Fruit fly (Drosophila melanogaster): ENCODE results near the gene wnd.

Gene wnd

DNA sequence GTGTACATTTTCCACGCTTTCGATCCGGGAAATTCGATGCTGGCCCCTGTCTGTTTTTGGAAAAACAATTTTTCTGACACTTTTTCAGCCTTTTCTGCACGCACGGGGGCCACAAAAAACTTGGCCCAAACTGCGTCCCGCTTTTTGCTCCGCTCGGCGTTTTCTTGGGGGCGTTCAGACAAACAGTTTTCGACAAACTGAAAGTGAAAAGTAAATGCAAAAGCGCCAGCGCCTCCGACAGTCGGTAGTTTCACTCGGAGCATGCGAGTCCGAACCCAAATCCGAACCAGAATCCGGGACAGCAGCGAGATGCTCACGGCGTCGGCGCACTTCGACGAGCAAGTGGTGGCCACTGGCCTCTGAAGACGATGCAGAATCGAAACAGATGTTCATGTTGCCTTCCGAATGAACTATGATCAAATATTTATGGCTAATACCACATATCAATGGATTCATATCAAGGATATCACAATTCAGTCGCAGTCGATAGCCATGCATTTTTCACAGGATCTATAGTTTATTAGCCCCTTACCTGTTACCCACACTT is 51.1 kb downstream of the wnd start, which contains the start of gene Shal (continued):
- TF ChIP-seq B-H1 (GFP tag; IDR thresholded peaks at IDR 0.05) (no peak), tap (tag; optimal IDR thresholded peaks at IDR 0.05) (no peak), C15 (GFP tag; IDR thresholded peaks at IDR 0.05) (0 out of 3 replicates have a peak, but pooled peaks have one; percentile 19), NfI (GFP tag; optimal IDR thresholded peaks at IDR 0.05) (no peak), Deaf1 (tag; optimal IDR thresholded peaks at IDR 0.05) (peak; percentile 93), run (tag; optimal IDR thresholded peaks at IDR 0.05) (no peak), Lpt (GFP tag; optimal IDR thresholded peaks at IDR 0.05) (no peak), en (GFP tag; optimal IDR thresholded peaks at IDR 0.05) (no peak), CG2120 (GFP tag; optimal IDR thresholded peaks at IDR 0.05) (no peak), az2 (GFP tag; optimal IDR thresholded peaks at IDR 0.05) (no peak), ase (GFP tag; IDR thresholded peaks at IDR 0.05) (no peak), CG32532 (GFP tag; IDR thresholded peaks at IDR 0.05) (0 out of 2 replicates have a peak, but pooled peaks have one; percentile 28), CG16779 (GFP tag; IDR thresholded peaks at IDR 0.05) (peak; percentile 26; the same call in 1 of the 2 replicates), vnd (GFP tag; IDR thresholded peaks at IDR 0.05; ENCODE audit: partially characterized antibody) (no peak), MTF-1 (GFP tag; optimal IDR thresholded peaks at IDR 0.05; ENCODE audit: borderline replicate concordance) (no peak), BtbVII (GFP tag; optimal IDR thresholded peaks at IDR 0.05) (no peak), dati (GFP tag; IDR thresholded peaks at IDR 0.05) (no peak), Sry-δ (GFP tag; optimal IDR thresholded peaks at IDR 0.05) (no peak), CG12769 (tag; optimal IDR thresholded peaks at IDR 0.05) (peak; percentile 6)

DNA sequence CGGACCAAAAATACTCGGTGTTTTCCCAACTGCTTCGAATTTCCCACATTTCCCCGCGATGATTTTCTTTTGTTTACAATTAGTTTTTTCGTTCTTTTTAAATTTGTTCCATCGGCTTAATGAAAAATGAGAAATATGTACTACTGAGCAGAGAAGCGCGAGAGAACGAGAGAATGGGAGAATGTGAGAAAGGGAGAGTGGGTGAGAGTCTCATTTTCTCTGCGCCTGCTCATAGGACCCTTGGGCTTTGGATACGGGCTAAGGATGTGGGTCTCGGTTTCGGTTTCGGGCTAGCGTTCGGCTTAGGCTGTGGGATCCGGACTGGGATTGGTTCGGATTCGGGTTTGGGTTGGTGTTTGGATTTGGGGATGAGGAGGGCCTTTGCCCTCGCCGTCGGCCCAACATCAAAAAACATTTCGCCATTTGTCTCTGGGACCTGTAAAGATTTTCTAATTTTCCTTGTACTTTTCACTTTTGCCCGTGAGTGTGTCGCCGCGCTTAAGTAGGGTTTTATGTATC is 54.8 kb downstream of the wnd start:
- TF ChIP-seq CG3407 (GFP tag; optimal IDR thresholded peaks at IDR 0.05) (no peak), Nf-YC (tag; optimal IDR thresholded peaks at IDR 0.05) (peak; percentile 67), CG2889 (GFP tag; IDR thresholded peaks at IDR 0.05) (no peak), ewg (GFP tag; optimal IDR thresholded peaks at IDR 0.05) (peak; percentile 63), tna (GFP tag; IDR thresholded peaks at IDR 0.05; ENCODE audit: partially characterized antibody) (no peak), Deaf1 (tag; optimal IDR thresholded peaks at IDR 0.05) (peak; percentile 90), pho (GFP tag; optimal IDR thresholded peaks at IDR 0.05) (no peak), Trl (optimal IDR thresholded peaks at IDR 0.05) (peak; percentile 33 to 68), Trl (GFP tag; optimal IDR thresholded peaks at IDR 0.05) (no peak), Ravus (GFP tag; IDR thresholded peaks at IDR 0.05) (peak; percentile 10; the same call in 1 of the 2 replicates), CG13894 (tag; optimal IDR thresholded peaks at IDR 0.05) (peak; percentile 60), CG17612 (GFP tag; IDR thresholded peaks at IDR 0.05) (no peak)

DNA sequence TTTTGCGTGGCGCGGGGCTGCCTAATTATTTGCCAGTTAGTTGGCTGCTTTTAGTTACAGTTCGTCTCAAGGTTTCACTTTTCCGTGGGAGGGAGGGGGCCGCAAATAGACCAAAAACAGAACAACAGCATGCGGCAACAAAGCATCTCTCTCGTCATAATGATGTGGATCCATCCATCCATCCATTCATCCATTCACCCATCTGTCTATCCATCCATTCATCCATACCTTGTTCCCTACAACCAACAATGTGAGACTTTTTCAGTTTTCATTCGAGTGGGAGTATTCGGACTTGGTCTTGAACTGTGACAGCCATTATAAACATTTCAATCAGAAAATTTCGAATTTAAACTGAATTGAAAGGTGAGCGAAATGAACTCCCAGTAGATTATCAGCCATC is 56.2 kb downstream of the wnd start:
- TF ChIP-seq Hsf (GFP tag; optimal IDR thresholded peaks at IDR 0.05) = no peak
- TF ChIP-seq gcm (GFP tag; optimal IDR thresholded peaks at IDR 0.05) = no peak
- TF ChIP-seq stwl (tag; optimal IDR thresholded peaks at IDR 0.05) = no peak
- no peak for TF ChIP-seq luna (GFP tag; optimal IDR thresholded peaks at IDR 0.05)
- peak; percentile 98 for TF ChIP-seq CG8281 (tag; optimal IDR thresholded peaks at IDR 0.05)
- no peak for TF ChIP-seq Drgx (GFP tag; IDR thresholded peaks at IDR 0.05)
- TF ChIP-seq Ets65A (GFP tag) = peak; percentile 16

DNA sequence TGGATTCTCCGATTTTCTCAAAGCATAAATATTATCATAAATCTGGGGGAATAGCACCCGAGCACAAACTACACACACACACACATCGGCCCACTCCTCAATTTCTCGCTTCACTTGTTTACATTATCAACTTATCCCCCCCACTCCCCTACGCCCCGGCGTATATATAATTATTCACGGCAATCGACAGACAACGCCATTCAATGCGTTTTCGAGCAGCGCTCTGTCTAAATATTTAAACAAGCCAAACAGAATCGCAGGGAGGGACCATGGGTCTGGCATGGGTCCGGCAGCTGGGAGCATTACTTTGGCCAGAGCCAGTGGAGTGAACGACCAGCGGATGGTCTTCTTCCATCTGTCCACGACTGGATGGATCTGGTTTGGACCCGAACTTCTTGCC is 59.9 kb downstream of the wnd start:
- TF ChIP-seq dan (GFP tag; IDR thresholded peaks at IDR 0.05) (no peak), ato (GFP tag; IDR thresholded peaks at IDR 0.05; ENCODE audit: partially characterized antibody) (no peak), Adf1 (GFP tag; IDR thresholded peaks at IDR 0.05) (no peak), CG5953 (GFP tag; IDR thresholded peaks at IDR 0.05) (peak; percentile 33; the same call in 1 of the 2 replicates), CG1647 (GFP tag; optimal IDR thresholded peaks at IDR 0.05) (peak; percentile 39), Hand (GFP tag; optimal IDR thresholded peaks at IDR 0.05) (no peak), CG10959 (GFP tag; IDR thresholded peaks at IDR 0.05) (no peak), CG11695 (GFP tag; IDR thresholded peaks at IDR 0.05) (0 out of 3 replicates have a peak, but pooled peaks have one; percentile 38), CG12219 (GFP tag; optimal IDR thresholded peaks at IDR 0.05) (peak; percentile 44), Pdp1 (GFP tag; optimal IDR thresholded peaks at IDR 0.05) (peak; percentile 11 to 59), danr (GFP tag; IDR thresholded peaks at IDR 0.05) (no peak), CG12299 (tag; optimal IDR thresholded peaks at IDR 0.05) (peak; percentile 16), Hsf (GFP tag; optimal IDR thresholded peaks at IDR 0.05) (no peak)

Measured in whole organism, embryonic.